Fruit fly (Drosophila melanogaster): Measurements from ENCODE around the gene puc.

- no peak for TF ChIP-seq CG8478 (optimal IDR thresholded peaks at IDR 0.05)
- TF ChIP-seq CTCF (optimal IDR thresholded peaks at IDR 0.05), result no peak
These were observed 46.1 kb upstream of the puc start, which contains the start of gene mAChR-B for dm6 chr3R:8058984-8059383.
